Fruit fly (Drosophila melanogaster) whole organism, prepupa: ENCODE results near the gene D2hgdh.
A peak's percentile ranks its signal among the peaks of the same experiment; 100 is the strongest.

Experiments used
- Blimp-1 ChIP-seq: fragments of 200-800 bp; sonication (Bioruptor generic); optimal IDR thresholded peaks from 3 replicates; lab custom pipeline; 2017; ENCODE audit warnings: missing biosample characterization, missing genetic modification characterization, mild to moderate bottlenecking, moderate library complexity, missing genetic modification reagents
- CG10631 ChIP-seq: fragments of 200-800 bp; sonication (Bioruptor generic); optimal IDR thresholded peaks from 2 replicates; lab custom pipeline; 2016; ENCODE audit warnings: missing biosample characterization, missing genetic modification characterization
- CG10669 ChIP-seq: fragments of 200-800 bp; sonication (Bioruptor generic); optimal IDR thresholded peaks from 3 replicates; lab custom pipeline; 2018; ENCODE audit warnings: missing biosample characterization, mild to moderate bottlenecking, missing genetic modification characterization, moderate library complexity
- CG11294 ChIP-seq: fragments of 200-800 bp; sonication (Bioruptor generic); IDR thresholded peaks from 2 replicates; pipeline ENCODE4 v1.3.6; 2022; ENCODE audit warnings: missing biosample characterization, missing genetic modification characterization
- CG11762 ChIP-seq: fragments of 200-800 bp; sonication (Bioruptor generic); optimal IDR thresholded peaks from 3 replicates; lab custom pipeline; 2016; ENCODE audit warnings: missing biosample characterization, missing genetic modification characterization; ENCODE audit not compliant: insufficient read depth
- CG11902 ChIP-seq: fragments of 200-800 bp; sonication (Bioruptor generic); optimal IDR thresholded peaks from 3 replicates; lab custom pipeline; 2016; ENCODE audit warnings: missing biosample characterization, missing genetic modification characterization
- CG15336 ChIP-seq: fragments of 200-800 bp; sonication (Bioruptor generic); IDR thresholded peaks from 2 replicates; pipeline ENCODE4 v1.3.6; 2022; ENCODE audit warnings: missing biosample characterization, missing genetic modification characterization
- CG1621 ChIP-seq: fragments of 200-800 bp; sonication (Bioruptor generic); optimal IDR thresholded peaks from 3 replicates; lab custom pipeline; 2018; ENCODE audit warnings: missing biosample characterization, mild to moderate bottlenecking, missing genetic modification characterization
- CG3032 ChIP-seq: fragments of 200-800 bp; optimal IDR thresholded peaks from 2 replicates; lab custom pipeline; 2019; ENCODE audit warnings: missing biosample characterization, mild to moderate bottlenecking, missing genetic modification characterization, moderate library complexity
- CG31627 ChIP-seq: fragments of 200-800 bp; sonication (Bioruptor generic); optimal IDR thresholded peaks from 3 replicates; lab custom pipeline; 2016; ENCODE audit warnings: missing biosample characterization, missing genetic modification characterization
- CG32006 ChIP-seq: fragments of 200-800 bp; sonication (Bioruptor generic); optimal IDR thresholded peaks from 3 replicates; lab custom pipeline; 2017; ENCODE audit warnings: missing biosample characterization, mild to moderate bottlenecking, missing genetic modification characterization
- CG34406 ChIP-seq: fragments of 200-800 bp; sonication (Bioruptor generic); optimal IDR thresholded peaks from 3 replicates; lab custom pipeline; 2016; ENCODE audit warnings: missing biosample characterization, missing genetic modification characterization
- CG3919 ChIP-seq: fragments of 200-800 bp; sonication (Bioruptor generic); optimal IDR thresholded peaks from 3 replicates; lab custom pipeline; 2016; ENCODE audit warnings: missing biosample characterization, missing genetic modification characterization
- CG4318 ChIP-seq: fragments of 200-800 bp; sonication (Bioruptor generic); optimal IDR thresholded peaks from 3 replicates; lab custom pipeline; 2017; ENCODE audit warnings: missing biosample characterization, mild to moderate bottlenecking, missing genetic modification characterization
- CG6163 ChIP-seq: fragments of 200-800 bp; sonication (Bioruptor generic); IDR thresholded peaks from 3 replicates; pipeline ENCODE4 v1.3.6; 2022; ENCODE audit warnings: missing biosample characterization, missing genetic modification characterization
- CG6276 ChIP-seq: fragments of 200-800 bp; sonication (Bioruptor generic); optimal IDR thresholded peaks from 2 replicates; lab custom pipeline; 2017; ENCODE audit warnings: missing biosample characterization, mild to moderate bottlenecking, missing genetic modification characterization
- CG6792 ChIP-seq: fragments of 200-800 bp; sonication (Bioruptor generic); optimal IDR thresholded peaks from 3 replicates; lab custom pipeline; 2016; ENCODE audit warnings: missing biosample characterization, missing genetic modification characterization
- CG6854 ChIP-seq: fragments of 200-800 bp; sonication (Bioruptor generic); optimal IDR thresholded peaks from 2 replicates; lab custom pipeline; 2017; ENCODE audit warnings: missing biosample characterization, mild to moderate bottlenecking, missing genetic modification characterization
- CG7368 ChIP-seq: fragments of 200-800 bp; sonication (Bioruptor generic); optimal IDR thresholded peaks from 3 replicates; lab custom pipeline; 2016; ENCODE audit warnings: missing biosample characterization, missing genetic modification characterization
- CG8319 ChIP-seq: fragments of 200-800 bp; sonication (Bioruptor generic); optimal IDR thresholded peaks from 3 replicates; lab custom pipeline; 2016; ENCODE audit warnings: missing biosample characterization, missing genetic modification characterization
- CG8632 ChIP-seq: fragments of 200-800 bp; sonication (Bioruptor generic); optimal IDR thresholded peaks from 3 replicates; lab custom pipeline; 2016; ENCODE audit warnings: missing biosample characterization, missing genetic modification characterization
- Eip78C ChIP-seq: fragments of 200-800 bp; sonication (Bioruptor generic); peaks from one replicate; lab custom pipeline; 2016; ENCODE audit warnings: missing biosample characterization, missing genetic modification characterization
- Eip93F ChIP-seq: fragments of 200-800 bp; sonication (Bioruptor generic); optimal IDR thresholded peaks from 2 replicates; lab custom pipeline; 2016; ENCODE audit warnings: missing biosample characterization, mild to moderate bottlenecking, missing genetic modification characterization
- Ets21C ChIP-seq: fragments of 200-800 bp; sonication (Bioruptor generic); optimal IDR thresholded peaks from 3 replicates; lab custom pipeline; 2016; ENCODE audit warnings: missing biosample characterization, missing genetic modification characterization
- Ets96B ChIP-seq: fragments of 200-800 bp; optimal IDR thresholded peaks from 2 replicates; lab custom pipeline; 2019; ENCODE audit warnings: missing biosample characterization, mild to moderate bottlenecking, missing genetic modification characterization, moderate library complexity
- Gug ChIP-seq: fragments of 200-800 bp; sonication (Bioruptor generic); IDR thresholded peaks from 2 replicates; pipeline ENCODE4 v1.3.6; 2022; ENCODE audit warnings: missing biosample characterization, missing genetic modification characterization
- Hr38 ChIP-seq: sonication (Bioruptor generic); optimal IDR thresholded peaks from 2 replicates; lab custom pipeline; 2016; ENCODE audit warnings: missing biosample characterization, missing genetic modification characterization
- Hr39 ChIP-seq: fragments of 200-800 bp; sonication (Bioruptor generic); optimal IDR thresholded peaks from 2 replicates; lab custom pipeline; 2016; ENCODE audit warnings: missing biosample characterization, missing genetic modification characterization
- Hr4 ChIP-seq: fragments of 200-800 bp; sonication (Bioruptor generic); optimal IDR thresholded peaks from 3 replicates; lab custom pipeline; 2016; ENCODE audit warnings: missing biosample characterization, missing genetic modification characterization
- Lpt ChIP-seq: fragments of 200-800 bp; sonication (Bioruptor generic); optimal IDR thresholded peaks from 3 replicates; lab custom pipeline; 2016; ENCODE audit warnings: missing biosample characterization, missing genetic modification characterization
- Met ChIP-seq: fragments of 200-800 bp; sonication (Bioruptor generic); optimal IDR thresholded peaks from 3 replicates; lab custom pipeline; 2016; ENCODE audit warnings: missing biosample characterization, missing genetic modification characterization
- Smox ChIP-seq: fragments of 200-800 bp; sonication (Bioruptor generic); optimal IDR thresholded peaks from 3 replicates; lab custom pipeline; 2016; ENCODE audit warnings: missing biosample characterization, missing genetic modification characterization
- Sox102F ChIP-seq: fragments of 200-800 bp; sonication (Bioruptor generic); optimal IDR thresholded peaks from 2 replicates; lab custom pipeline; 2016; ENCODE audit warnings: missing biosample characterization, mild to moderate bottlenecking, missing genetic modification characterization
- Sox15 ChIP-seq: fragments of 200-800 bp; sonication (Bioruptor generic); optimal IDR thresholded peaks from 3 replicates; lab custom pipeline; 2016; ENCODE audit warnings: missing biosample characterization, missing genetic modification characterization
- cyc ChIP-seq: fragments of 200-800 bp; sonication (Bioruptor generic); optimal IDR thresholded peaks from 3 replicates; lab custom pipeline; 2016; ENCODE audit warnings: missing biosample characterization, missing genetic modification characterization
- dac ChIP-seq: fragments of 200-800 bp; sonication (Bioruptor generic); optimal IDR thresholded peaks from 2 replicates; lab custom pipeline; 2017; ENCODE audit warnings: missing biosample characterization, mild to moderate bottlenecking, missing genetic modification characterization
- dsx ChIP-seq: fragments of 200-800 bp; optimal IDR thresholded peaks from 3 replicates; lab custom pipeline; 2019; ENCODE audit warnings: missing biosample characterization, mild to moderate bottlenecking, missing genetic modification characterization, moderate library complexity; ENCODE audit not compliant: poor library complexity, severe bottlenecking
- eg ChIP-seq: fragments of 200-800 bp; sonication (Bioruptor generic); IDR thresholded peaks from 3 replicates; pipeline ENCODE4 v1.3.6; 2022; ENCODE audit warnings: missing biosample characterization, missing genetic modification characterization
- esn ChIP-seq: fragments of 200-800 bp; sonication (Bioruptor generic); optimal IDR thresholded peaks from 2 replicates; lab custom pipeline; 2016; ENCODE audit warnings: missing biosample characterization, mild to moderate bottlenecking, missing genetic modification characterization, moderate library complexity
- fd85E ChIP-seq: fragments of 200-800 bp; sonication (Bioruptor generic); optimal IDR thresholded peaks from 3 replicates; lab custom pipeline; 2016; ENCODE audit warnings: missing biosample characterization, missing genetic modification characterization
- lz ChIP-seq: fragments of 200-800 bp; sonication (Bioruptor generic); optimal IDR thresholded peaks from 3 replicates; lab custom pipeline; 2016; ENCODE audit warnings: missing biosample characterization, missing genetic modification characterization
- net ChIP-seq: fragments of 200-800 bp; sonication (Bioruptor generic); optimal IDR thresholded peaks from 3 replicates; lab custom pipeline; 2016; ENCODE audit warnings: missing biosample characterization, missing genetic modification characterization
- pdm3 ChIP-seq: fragments of 200-800 bp; sonication (Bioruptor generic); optimal IDR thresholded peaks from 3 replicates; lab custom pipeline; 2016; ENCODE audit warnings: missing biosample characterization, missing genetic modification characterization
- ss ChIP-seq, 2 experiments: fragments of 200-800 bp; sonication (Bioruptor generic); optimal IDR thresholded peaks; 2 replicates in 1 of 2; 3 replicates in 1 of 2; lab custom pipeline; 2017 to 2018; ENCODE audit warnings: mild to moderate bottlenecking in 2 of 2, missing biosample characterization in 2 of 2, missing genetic modification characterization in 2 of 2, moderate library complexity in 1 of 2
- svp ChIP-seq: fragments of 200-800 bp; sonication (Bioruptor generic); peaks from one replicate; lab custom pipeline; 2016; ENCODE audit warnings: missing biosample characterization, missing genetic modification characterization
- vri ChIP-seq: fragments of 200-800 bp; sonication (Bioruptor generic); optimal IDR thresholded peaks from 3 replicates; lab custom pipeline; 2016; ENCODE audit warnings: missing biosample characterization, mild to moderate bottlenecking, missing genetic modification characterization

Gene D2hgdh

DNA sequence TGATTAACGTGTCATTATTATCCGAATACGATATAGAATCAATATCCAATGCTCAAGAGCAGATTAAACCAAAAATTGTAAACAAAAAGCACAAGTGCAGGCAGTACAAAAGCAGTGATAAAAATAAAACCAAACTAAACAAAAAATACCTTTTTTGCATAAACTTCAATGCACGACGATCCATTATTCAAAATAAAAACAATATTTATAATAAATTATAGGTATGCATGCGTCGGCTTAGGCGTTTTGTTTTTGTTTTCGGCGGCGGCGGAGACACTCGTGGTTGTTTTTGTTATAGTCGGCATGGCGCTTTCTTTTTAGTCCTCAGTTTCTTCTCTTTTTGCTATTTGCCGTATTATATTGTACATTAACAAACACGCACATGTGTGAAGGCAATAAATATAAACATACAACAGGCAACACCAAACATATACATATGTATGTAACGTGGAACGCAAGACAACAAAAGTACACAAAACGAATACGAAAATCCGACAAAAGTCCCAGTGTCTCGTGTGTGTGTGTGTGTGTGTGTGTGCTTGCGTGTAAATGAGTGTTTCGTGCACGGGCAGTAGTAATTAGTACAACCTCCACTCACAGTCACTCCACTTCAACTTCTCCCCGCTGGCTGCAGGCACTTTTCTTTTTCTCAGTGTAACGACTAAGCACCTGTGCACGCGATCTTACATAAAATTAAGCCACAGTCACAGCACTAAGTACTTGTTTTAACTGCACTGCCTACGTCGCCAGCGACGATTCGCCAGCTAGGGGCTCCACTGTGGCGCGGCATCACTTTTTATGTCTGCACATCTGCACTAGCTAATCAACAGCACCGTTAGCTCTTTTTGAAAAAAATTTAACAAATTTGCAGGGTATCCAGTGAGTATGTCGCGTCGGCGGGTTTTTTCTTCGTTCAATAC, 5.2 kb upstream of the D2hgdh start (continued):
- TF ChIP-seq Hr4 (GFP tag; lab: Kevin White, UChicago) (peak; percentile 46), CG11762 (GFP tag; lab: Kevin White, UChicago) (no peak), Hr39 (GFP tag; lab: Kevin White, UChicago) (peak; percentile 46), CG3032 (tag; lab: Kevin White, UChicago) (no peak), CG15336 (GFP tag; lab: Robert Waterston, UW) (peak; percentile 61; the same call in 1 of the 2 replicates), Blimp-1 (GFP tag; lab: Kevin White, UChicago) (no peak), Smox (GFP tag; lab: Kevin White, UChicago) (no peak), eg (no peak), dac (GFP tag; lab: Kevin White, UChicago) (no peak), CG4318 (GFP tag; lab: Kevin White, UChicago) (peak; percentile 1), CG31627 (GFP tag; lab: Kevin White, UChicago) (peak; percentile 50), Eip78C (GFP tag; lab: Kevin White, UChicago) (peak; percentile 69), CG6276 (no peak), CG10669 (no peak), Ets21C (no peak), Hr38 (GFP tag; lab: Kevin White, UChicago) (no peak), CG10631 (GFP tag; lab: Kevin White, UChicago) (peak; percentile 39), CG34406 (no peak), CG1621 (tag; lab: Kevin White, UChicago) (no peak), CG32006 (GFP tag; lab: Kevin White, UChicago) (peak; percentile 16), Met (no peak), CG6163 (peak; percentile 23; the same call in 2 of the 3 replicates), CG6854 (GFP tag; lab: Kevin White, UChicago) (no peak), Gug (GFP tag; lab: Robert Waterston, UW) (peak; percentile 45)

DNA sequence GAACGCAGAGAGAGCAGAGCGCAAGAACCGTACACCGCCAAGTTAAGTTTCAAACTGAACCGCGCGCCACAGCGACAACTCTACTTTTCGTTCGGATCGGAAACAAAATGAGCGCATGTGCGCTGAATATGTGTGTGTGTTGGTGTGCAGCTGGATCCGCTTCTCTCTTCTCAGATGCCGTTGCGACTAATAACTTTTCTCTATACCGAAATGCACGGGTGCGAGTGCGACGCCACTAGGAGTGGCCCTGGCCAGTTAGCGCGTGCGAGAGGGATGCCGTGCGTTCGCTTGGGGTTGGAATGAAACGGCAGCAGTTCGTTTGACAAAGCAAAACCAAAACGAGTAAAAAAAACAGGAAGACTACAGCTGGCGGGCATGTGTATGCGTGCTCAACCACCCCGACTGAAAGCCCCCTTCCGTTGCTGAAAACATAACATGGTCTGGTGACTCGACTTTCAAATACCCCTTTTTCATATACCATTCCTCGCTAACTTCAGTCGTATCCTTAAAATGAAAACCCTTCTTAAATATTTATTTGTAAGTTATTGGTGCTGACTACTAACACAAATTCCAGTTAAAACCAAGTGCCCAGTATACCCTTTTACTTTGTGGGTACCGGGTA, 4.3 kb upstream of the D2hgdh start:
- TF ChIP-seq CG6792 (GFP tag; lab: Kevin White, UChicago) (peak; percentile 100), CG8319 (GFP tag; lab: Kevin White, UChicago) (peak; percentile 99), Met (peak; percentile 100), CG31627 (GFP tag; lab: Kevin White, UChicago) (peak; percentile 100), Sox102F (GFP tag; lab: Kevin White, UChicago) (peak; percentile 99), CG11902 (GFP tag; lab: Kevin White, UChicago) (peak; percentile 100), CG32006 (GFP tag; lab: Kevin White, UChicago) (peak; percentile 100), eg (peak; percentile 100), CG4318 (GFP tag; lab: Kevin White, UChicago) (peak; percentile 99), ss (GFP tag; optimal IDR thresholded peaks at IDR 0.05; lab: Kevin White, UChicago) (peak; percentile 99), CG3032 (tag; lab: Kevin White, UChicago) (peak; percentile 100), Lpt (GFP tag; lab: Kevin White, UChicago) (peak; percentile 100), CG3919 (peak; percentile 100), lz (GFP tag; lab: Kevin White, UChicago) (peak; percentile 100), pdm3 (peak; percentile 100), fd85E (peak; percentile 98), Sox15 (GFP tag; lab: Kevin White, UChicago) (peak; percentile 100), svp (GFP tag; lab: Kevin White, UChicago) (peak; percentile 100), CG11294 (GFP tag; lab: Robert Waterston, UW) (peak; percentile 100), Blimp-1 (GFP tag; lab: Kevin White, UChicago) (peak; percentile 96), Ets96B (tag; lab: Kevin White, UChicago) (peak; percentile 100), CG8632 (GFP tag; lab: Kevin White, UChicago) (peak; percentile 99), CG10631 (GFP tag; lab: Kevin White, UChicago) (peak; percentile 100), Hr4 (GFP tag; lab: Kevin White, UChicago) (peak; percentile 100), Eip93F (GFP tag; lab: Kevin White, UChicago) (peak; percentile 100), Gug (GFP tag; lab: Robert Waterston, UW) (peak; percentile 100), net (GFP tag; lab: Kevin White, UChicago) (peak; percentile 99), dsx (GFP tag; lab: Kevin White, UChicago) (peak; percentile 99), CG7368 (GFP tag; lab: Kevin White, UChicago) (peak; percentile 99), CG6163 (peak; percentile 100), cyc (GFP tag; lab: Kevin White, UChicago) (peak; percentile 100), esn (GFP tag; lab: Kevin White, UChicago) (peak; percentile 99), Eip78C (GFP tag; lab: Kevin White, UChicago) (peak; percentile 100), vri (peak; percentile 99)
